Fruit fly (Drosophila melanogaster): ENCODE data around the gene Cipc.
A peak's percentile ranks its signal among the peaks of the same experiment; 100 is the strongest.

Gene Cipc

DNA sequence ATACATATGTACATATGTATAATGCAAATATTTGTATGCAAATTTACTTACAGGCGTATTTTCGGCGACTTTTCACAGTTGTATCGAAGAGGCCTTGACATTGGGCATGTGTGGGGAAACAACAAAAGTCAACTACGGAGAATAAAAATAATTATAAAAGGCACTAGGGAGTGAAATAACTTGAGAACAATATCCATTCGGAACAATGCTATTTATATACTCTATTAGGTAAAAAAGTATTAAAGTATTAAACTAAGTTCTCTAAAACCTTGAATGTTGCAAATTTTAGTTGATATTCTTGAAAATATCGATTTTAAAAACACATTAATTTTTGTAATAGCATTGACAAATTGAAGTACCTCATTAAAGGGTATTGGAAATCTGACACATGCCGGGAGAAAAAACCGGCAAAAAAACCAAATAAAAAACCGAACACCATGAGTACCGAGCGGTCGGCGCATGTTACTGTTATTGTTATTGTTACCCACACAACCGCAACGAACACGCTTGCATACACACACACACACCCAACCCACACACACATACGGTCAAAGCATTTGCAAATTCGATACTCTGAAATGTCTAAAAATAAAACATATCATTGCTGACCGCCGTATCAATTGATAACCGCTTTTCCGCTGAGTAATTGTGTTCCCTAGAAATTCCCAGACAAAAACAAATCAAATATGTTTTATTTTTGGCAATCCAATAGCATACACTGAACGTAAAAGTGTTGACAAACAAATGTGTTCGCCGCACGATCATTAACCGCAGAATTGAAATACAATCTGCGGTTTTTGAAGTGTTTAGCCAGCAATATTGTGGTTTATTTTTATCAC, 2.1 kb upstream of the Cipc start (continued):
- TF ChIP-seq CG8319 (GFP tag; optimal IDR thresholded peaks at IDR 0.05) (peak; percentile 7), Smox (GFP tag; optimal IDR thresholded peaks at IDR 0.05) (peak; percentile 74), CG10669 (GFP tag; optimal IDR thresholded peaks at IDR 0.05) (no peak), Hr4 (GFP tag; optimal IDR thresholded peaks at IDR 0.05) (peak; percentile 67), Ets96B (tag; optimal IDR thresholded peaks at IDR 0.05) (peak; percentile 13), Ets21C (GFP tag; optimal IDR thresholded peaks at IDR 0.05) (peak; percentile 69), CG4318 (GFP tag; optimal IDR thresholded peaks at IDR 0.05) (no peak), CG6276 (GFP tag; optimal IDR thresholded peaks at IDR 0.05) (peak; percentile 9), pdm3 (GFP tag; optimal IDR thresholded peaks at IDR 0.05) (peak; percentile 41), eg (GFP tag; IDR thresholded peaks at IDR 0.05) (peak; percentile 66)

DNA sequence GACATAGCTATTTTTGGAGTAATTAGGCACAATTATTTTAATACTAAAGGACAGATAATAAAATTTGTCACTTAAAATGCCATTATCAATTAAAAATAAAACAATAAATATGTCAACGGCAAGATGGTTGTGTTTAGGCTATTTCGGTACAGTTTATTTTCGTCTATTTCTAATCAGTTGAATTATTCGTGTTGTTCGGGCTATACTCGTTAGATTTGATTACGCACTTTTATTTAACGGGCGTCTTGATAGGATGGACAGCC, 1.6 kb upstream of the Cipc start:
- TF ChIP-seq Eip78C (GFP tag) (peak; percentile 16), net (GFP tag; optimal IDR thresholded peaks at IDR 0.05) (no peak), Eip93F (GFP tag; optimal IDR thresholded peaks at IDR 0.05) (no peak)

DNA sequence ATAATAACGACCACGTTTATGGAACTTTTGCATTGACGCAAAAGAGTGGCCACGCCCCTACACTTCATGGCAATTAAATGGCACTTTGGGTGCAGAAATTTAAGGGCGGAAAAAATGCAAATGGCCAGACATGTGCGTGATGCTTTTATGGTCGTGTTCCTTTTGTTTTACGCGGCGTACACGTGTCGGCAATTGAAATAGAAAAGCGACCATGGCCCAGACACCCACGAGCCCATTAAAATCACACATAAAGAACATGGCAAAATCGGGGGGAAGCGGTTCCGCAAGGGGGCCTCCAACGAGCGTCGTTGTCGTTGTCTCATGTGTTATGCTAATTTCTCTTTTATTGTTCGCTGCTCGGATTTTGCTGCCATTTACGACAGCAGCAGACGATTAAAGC, 1.3 kb upstream of the Cipc start:
- TF ChIP-seq CG6792 (GFP tag; optimal IDR thresholded peaks at IDR 0.05), result no peak
- TF ChIP-seq Gug (GFP tag; IDR thresholded peaks at IDR 0.05), result no peak
- no peak for TF ChIP-seq CG6854 (GFP tag; optimal IDR thresholded peaks at IDR 0.05)
- TF ChIP-seq CG3032 (tag; optimal IDR thresholded peaks at IDR 0.05), result no peak
- no peak for TF ChIP-seq fd59A (GFP tag; optimal IDR thresholded peaks at IDR 0.05)
- no peak for TF ChIP-seq Sox102F (GFP tag; optimal IDR thresholded peaks at IDR 0.05)
- TF ChIP-seq CG8632 (GFP tag; optimal IDR thresholded peaks at IDR 0.05), result no peak
- no peak for TF ChIP-seq CG32006 (GFP tag; optimal IDR thresholded peaks at IDR 0.05)
- no peak for TF ChIP-seq dac (GFP tag; optimal IDR thresholded peaks at IDR 0.05)

DNA sequence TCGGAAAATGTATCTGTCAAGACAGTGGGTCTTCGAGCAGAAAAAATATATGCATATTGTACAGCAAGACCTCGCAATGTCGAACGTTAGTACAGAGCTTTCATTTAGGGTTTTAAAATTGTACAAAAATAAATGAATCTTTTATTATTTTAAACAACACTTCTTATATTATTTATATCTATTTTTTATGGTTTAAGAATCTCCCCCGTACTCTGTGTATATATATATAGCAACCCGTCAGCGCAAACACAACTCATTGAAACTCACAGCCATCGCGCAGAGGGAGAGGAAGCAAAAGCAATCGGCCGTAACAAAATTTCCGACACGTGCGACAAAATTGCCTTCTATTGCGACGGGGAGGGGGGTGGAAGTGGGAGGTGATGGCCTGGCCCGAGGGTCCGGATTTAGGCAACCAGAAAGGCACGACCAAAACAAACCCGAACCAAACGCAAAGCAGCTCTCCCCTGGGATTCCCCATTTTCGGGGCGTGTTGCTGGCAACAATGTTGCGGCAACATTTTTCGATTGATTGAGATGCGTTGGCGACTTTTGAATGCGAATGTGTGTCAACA, 659 bp upstream of the Cipc start:
- peak; percentile 14 for TF ChIP-seq CG4318 (GFP tag; optimal IDR thresholded peaks at IDR 0.05)
- no peak for TF ChIP-seq net (GFP tag; optimal IDR thresholded peaks at IDR 0.05)
- peak; percentile 53 for TF ChIP-seq CG6276 (GFP tag; optimal IDR thresholded peaks at IDR 0.05)
- TF ChIP-seq dac (GFP tag; optimal IDR thresholded peaks at IDR 0.05), result no peak
- TF ChIP-seq lz (GFP tag; optimal IDR thresholded peaks at IDR 0.05), result no peak
- TF ChIP-seq esn (GFP tag; optimal IDR thresholded peaks at IDR 0.05), result no peak
- no peak for TF ChIP-seq CG8319 (GFP tag; optimal IDR thresholded peaks at IDR 0.05)
- no peak for TF ChIP-seq fd85E (GFP tag; optimal IDR thresholded peaks at IDR 0.05)
- peak; percentile 43 for TF ChIP-seq Hr4 (GFP tag; optimal IDR thresholded peaks at IDR 0.05)
- peak; percentile 45 for TF ChIP-seq Lpt (GFP tag; optimal IDR thresholded peaks at IDR 0.05)
- TF ChIP-seq CG32006 (GFP tag; optimal IDR thresholded peaks at IDR 0.05), result no peak
- no peak for TF ChIP-seq CG6854 (GFP tag; optimal IDR thresholded peaks at IDR 0.05)
- peak; percentile 64; the same call in 2 of the 3 replicates for TF ChIP-seq CG6163 (GFP tag; IDR thresholded peaks at IDR 0.05)
- TF ChIP-seq Hr38 (GFP tag; optimal IDR thresholded peaks at IDR 0.05), result no peak
- TF ChIP-seq Hr39 (GFP tag; optimal IDR thresholded peaks at IDR 0.05), result no peak
- TF ChIP-seq CG11294 (GFP tag; IDR thresholded peaks at IDR 0.05), result peak; percentile 54
- peak; percentile 83 for TF ChIP-seq eg (GFP tag; IDR thresholded peaks at IDR 0.05)
- TF ChIP-seq cyc (GFP tag; optimal IDR thresholded peaks at IDR 0.05), result peak; percentile 17
- TF ChIP-seq achi (GFP tag; optimal IDR thresholded peaks at IDR 0.05), result peak; percentile 42
- no peak for TF ChIP-seq CG6808 (GFP tag; optimal IDR thresholded peaks at IDR 0.05)
- TF ChIP-seq CG11902 (GFP tag; optimal IDR thresholded peaks at IDR 0.05), result peak; percentile 6
- TF ChIP-seq CG10669 (GFP tag; optimal IDR thresholded peaks at IDR 0.05), result peak; percentile 36
- peak; percentile 4 for TF ChIP-seq spab (GFP tag; optimal IDR thresholded peaks at IDR 0.05)
- peak; percentile 68 for TF ChIP-seq CG15336 (GFP tag; IDR thresholded peaks at IDR 0.05)
- no peak for TF ChIP-seq Ets21C (GFP tag; optimal IDR thresholded peaks at IDR 0.05)
- no peak for TF ChIP-seq CG1621 (tag; optimal IDR thresholded peaks at IDR 0.05)
- TF ChIP-seq ss (GFP tag; optimal IDR thresholded peaks at IDR 0.05), result no peak
- no peak for TF ChIP-seq Eip93F (GFP tag; optimal IDR thresholded peaks at IDR 0.05)
- TF ChIP-seq CG9139 (GFP tag; optimal IDR thresholded peaks at IDR 0.05), result no peak
- peak; percentile 34 for TF ChIP-seq Ets96B (tag; optimal IDR thresholded peaks at IDR 0.05)
- no peak for TF ChIP-seq svp (GFP tag)
- no peak for TF ChIP-seq Eip75B (GFP tag; optimal IDR thresholded peaks at IDR 0.05)
- TF ChIP-seq CG3032 (tag; optimal IDR thresholded peaks at IDR 0.05), result no peak
- peak; percentile 63; the same call in 2 of the 3 replicates for TF ChIP-seq CG8119 (GFP tag; IDR thresholded peaks at IDR 0.05)
- no peak for TF ChIP-seq Met (GFP tag; optimal IDR thresholded peaks at IDR 0.05)
